Worm (Caenorhabditis elegans) whole organism, L4 larva: Measurements from ENCODE around the gene hira-1.

Experiments used
- F49E8.2 ChIP-seq: sonication (generic microtip); optimal IDR thresholded peaks from 2 replicates; lab custom pipeline; 2016; ENCODE audit warnings: missing compliant biosample characterization, mild to moderate bottlenecking, missing genetic modification characterization, borderline replicate concordance
- R02D3.7 ChIP-seq: fragments of 150-350 bp; sonication (generic microtip); optimal IDR thresholded peaks from 3 replicates; lab custom pipeline; 2014; ENCODE audit warnings: missing biosample characterization, missing genetic modification characterization
- Y105C5A.15 ChIP-seq: fragments of 200-800 bp; sonication (Bioruptor generic); IDR thresholded peaks from 2 replicates; pipeline ENCODE4 v1.3.6; 2022; ENCODE audit warnings: missing genetic modification characterization, missing compliant biosample characterization
- Y48G9A.11 ChIP-seq: fragments of 200-800 bp; sonication (Bioruptor generic); IDR thresholded peaks from 2 replicates; pipeline ENCODE4 v1.3.6; 2022; ENCODE audit warnings: missing genetic modification reagents, missing genetic modification characterization, missing compliant biosample characterization
- ama-1 ChIP-seq: fragments of 150-350 bp; optimal IDR thresholded peaks from 2 replicates; lab custom pipeline; 2014; ENCODE audit warnings: inconsistent platforms, mixed read lengths
- ceh-28 ChIP-seq: fragments of 150-350 bp; optimal IDR thresholded peaks from 2 replicates; lab custom pipeline; 2014; ENCODE audit warnings: missing biosample characterization, missing genetic modification reagents, missing genetic modification characterization
- ceh-82 ChIP-seq: sonication (generic microtip); optimal IDR thresholded peaks from 2 replicates; lab custom pipeline; 2017; ENCODE audit warnings: missing biosample characterization, missing genetic modification characterization
- dmd-9 ChIP-seq: fragments of 200-800 bp; sonication (Bioruptor generic); IDR thresholded peaks from 2 replicates; pipeline ENCODE4 v1.3.6; 2022; ENCODE audit warnings: missing genetic modification reagents, missing genetic modification characterization, missing compliant biosample characterization
- dve-1 ChIP-seq: sonication (generic microtip); optimal IDR thresholded peaks from 2 replicates; lab custom pipeline; 2017; ENCODE audit warnings: antibody characterized with exemption, mild to moderate bottlenecking, missing genetic modification characterization, missing compliant biosample characterization; ENCODE audit not compliant: insufficient read depth
- egl-27 ChIP-seq: sonication (generic microtip); optimal IDR thresholded peaks from 3 replicates; lab custom pipeline; 2017; ENCODE audit warnings: missing biosample characterization, missing genetic modification reagents, missing genetic modification characterization
- egl-43 ChIP-seq: fragments of 200-800 bp; sonication (Bioruptor generic); IDR thresholded peaks from 2 replicates; pipeline ENCODE4 v1.3.6; 2022; ENCODE audit warnings: missing genetic modification reagents, missing genetic modification characterization, missing compliant biosample characterization
- fkh-10 ChIP-seq: fragments of 150-350 bp; optimal IDR thresholded peaks from 2 replicates; lab custom pipeline; 2014; ENCODE audit warnings: missing biosample characterization, missing genetic modification reagents, missing genetic modification characterization
- fos-1 ChIP-seq: fragments of 150-350 bp; optimal IDR thresholded peaks from 2 replicates; lab custom pipeline; 2014; ENCODE audit warnings: missing biosample characterization, missing genetic modification characterization
- hmg-1.1 ChIP-seq: fragments of 200-800 bp; sonication (Bioruptor generic); IDR thresholded peaks from 2 replicates; pipeline ENCODE4 v1.3.6; 2022; ENCODE audit warnings: missing genetic modification reagents, missing genetic modification characterization, missing compliant biosample characterization
- lim-7 ChIP-seq: fragments of 200-800 bp; sonication (Bioruptor generic); IDR thresholded peaks from 2 replicates; pipeline ENCODE4 v1.3.6; 2022; ENCODE audit warnings: missing genetic modification characterization, missing compliant biosample characterization
- lin-1 ChIP-seq: fragments of 200-800 bp; sonication (Bioruptor generic); IDR thresholded peaks from 2 replicates; pipeline ENCODE4 v1.3.6; 2022; ENCODE audit warnings: missing genetic modification reagents, missing genetic modification characterization, missing compliant biosample characterization
- lin-38 ChIP-seq: fragments of 200-800 bp; sonication (Bioruptor generic); IDR thresholded peaks from 2 replicates; pipeline ENCODE4 v1.3.6; 2022; ENCODE audit warnings: missing genetic modification reagents, missing genetic modification characterization, missing compliant biosample characterization
- madf-5 ChIP-seq, 2 experiments: fragments of 200-800 bp; sonication (Bioruptor generic); IDR thresholded peaks; 2 replicates each; pipeline ENCODE4 v1.3.6; 2022; ENCODE audit warnings: missing compliant biosample characterization in 2 of 2, missing genetic modification characterization in 2 of 2
- mes-2 ChIP-seq: sonication (generic microtip); optimal IDR thresholded peaks from 2 replicates; lab custom pipeline; 2016; ENCODE audit warnings: missing genotype, mild to moderate bottlenecking, missing genetic modification characterization, missing compliant biosample characterization; ENCODE audit not compliant: poor library complexity, severe bottlenecking
- mxl-2 ChIP-seq: fragments of 200-800 bp; sonication (Bioruptor generic); conservative IDR thresholded peaks from 2 replicates; pipeline ENCODE4 v1.3.6; 2022; ENCODE audit warnings: missing genetic modification reagents, missing genetic modification characterization, missing compliant biosample characterization
- mxl-3 ChIP-seq: fragments of 200-800 bp; sonication (Bioruptor generic); optimal IDR thresholded peaks from 2 replicates; lab custom pipeline; 2018; ENCODE audit warnings: mild to moderate bottlenecking, missing genetic modification characterization, missing compliant biosample characterization
- nhr-11 ChIP-seq: fragments of 150-350 bp; optimal IDR thresholded peaks from 2 replicates; lab custom pipeline; 2014; ENCODE audit warnings: missing biosample characterization, missing genetic modification characterization
- nhr-25 ChIP-seq: sonication (generic microtip); optimal IDR thresholded peaks from 2 replicates; lab custom pipeline; 2017; ENCODE audit warnings: missing genetic modification characterization, mild to moderate bottlenecking, missing compliant biosample characterization, antibody characterized with exemption, moderate library complexity, borderline replicate concordance; ENCODE audit not compliant: insufficient read depth
- nhr-28 ChIP-seq: fragments of 150-350 bp; optimal IDR thresholded peaks from 2 replicates; lab custom pipeline; 2014; ENCODE audit warnings: missing biosample characterization, missing genetic modification characterization
- nhr-77 ChIP-seq: fragments of 150-350 bp; optimal IDR thresholded peaks from 2 replicates; lab custom pipeline; 2014; ENCODE audit warnings: missing biosample characterization, missing genetic modification characterization
- php-3 ChIP-seq: fragments of 200-800 bp; sonication (Bioruptor generic); IDR thresholded peaks from 2 replicates; pipeline ENCODE4 v1.3.6; 2022; ENCODE audit warnings: missing genetic modification reagents, missing genetic modification characterization, missing compliant biosample characterization
- rbr-2 ChIP-seq: sonication (generic microtip); optimal IDR thresholded peaks from 2 replicates; lab custom pipeline; 2016; ENCODE audit warnings: missing genotype, missing genetic modification characterization, missing compliant biosample characterization
- saeg-2 ChIP-seq: fragments of 200-800 bp; sonication (Bioruptor generic); IDR thresholded peaks from 2 replicates; pipeline ENCODE4 v1.3.6; 2022; ENCODE audit warnings: missing genetic modification reagents, missing genetic modification characterization, missing compliant biosample characterization
- skn-1 ChIP-seq: fragments of 150-350 bp; optimal IDR thresholded peaks from 2 replicates; lab custom pipeline; 2014; ENCODE audit warnings: missing biosample characterization, missing genetic modification characterization
- tra-1 ChIP-seq: fragments of 200-800 bp; sonication (Bioruptor generic); IDR thresholded peaks from 2 replicates; pipeline ENCODE4 v1.3.6; 2022; ENCODE audit warnings: missing genetic modification reagents, missing genetic modification characterization, missing compliant biosample characterization
- unc-39 ChIP-seq: sonication (generic microtip); optimal IDR thresholded peaks from 2 replicates; lab custom pipeline; 2017; ENCODE audit warnings: missing biosample characterization, missing genetic modification characterization
- unc-62 ChIP-seq, 3 experiments: fragments of 150-350 bp in 1 of 3; sonication (generic microtip); optimal IDR thresholded peaks in 2 of 3; peaks in 1 of 3; 1 replicate in 1 of 3; 2 replicates in 2 of 3; lab custom pipeline; 2014 to 2017; ENCODE audit warnings: missing biosample characterization in 3 of 3, missing genetic modification characterization in 3 of 3, missing genetic modification reagents in 3 of 3, missing genotype in 1 of 3
- zag-1 ChIP-seq: fragments of 150-350 bp; optimal IDR thresholded peaks from 2 replicates; lab custom pipeline; 2014; ENCODE audit warnings: missing biosample characterization, missing genetic modification characterization
- zip-2 ChIP-seq: fragments of 150-350 bp; optimal IDR thresholded peaks from 2 replicates; lab custom pipeline; 2014; ENCODE audit warnings: missing biosample characterization, missing genetic modification characterization
- ztf-7 ChIP-seq: fragments of 150-350 bp; optimal IDR thresholded peaks from 2 replicates; lab custom pipeline; 2014; ENCODE audit warnings: missing biosample characterization, missing genetic modification characterization

hira-1 gene

DNA sequence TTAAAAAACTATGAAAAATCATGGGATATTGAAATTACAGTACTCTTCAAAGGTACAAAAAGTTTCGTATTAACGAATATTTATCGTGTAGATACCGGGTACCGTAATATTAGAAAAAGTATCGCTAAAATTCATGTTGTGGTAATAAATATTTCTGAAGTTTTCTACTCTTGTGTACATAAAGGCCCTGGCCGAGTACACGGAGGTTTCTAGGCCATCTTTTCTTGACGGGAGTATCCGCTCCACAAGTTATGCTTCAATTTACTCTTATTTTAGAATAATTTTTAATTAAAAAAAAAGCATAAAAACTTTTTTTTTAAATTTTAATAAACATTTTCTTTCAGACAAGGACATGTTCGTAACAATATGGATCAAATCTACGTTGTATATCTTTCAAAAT, 42.2 kb downstream of the hira-1 start:
- TF ChIP-seq mes-2 (tag; lab: Kevin White, UChicago) (peak; percentile 58), tra-1 (GFP tag; lab: Robert Waterston, UW) (no peak)

DNA sequence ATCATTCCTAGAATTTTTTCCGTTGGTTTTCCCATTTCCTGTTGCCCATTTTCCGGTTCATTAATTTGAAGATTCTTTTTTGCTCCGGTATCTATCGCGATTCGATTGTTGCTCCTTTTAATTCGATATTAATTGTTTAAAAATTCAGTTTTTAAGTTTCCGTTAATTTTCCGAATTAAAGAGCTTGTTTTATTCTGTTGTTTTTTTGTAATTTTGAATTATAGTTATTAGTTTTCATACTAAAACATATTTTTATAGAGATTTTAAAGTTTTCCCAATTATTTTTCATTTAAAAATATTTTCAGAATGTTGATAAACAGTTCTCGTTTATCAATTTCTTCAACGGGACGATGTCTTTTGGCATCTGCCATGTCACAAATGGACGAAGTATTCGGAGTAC, 43.4 kb downstream of the hira-1 start, which contains the start of gene mrps-26:
mrps-26 (plus strand) TSS at position 301 of the 400 bp plus-strand sequence.
- TF ChIP-seq ceh-28 (tag; lab: Kevin White, UChicago) = no peak
- no peak for TF ChIP-seq fkh-10
- TF ChIP-seq F49E8.2 = no peak
- no peak for TF ChIP-seq skn-1
- TF ChIP-seq ceh-82 (tag; lab: Kevin White, UChicago) = no peak
- no peak for TF ChIP-seq fos-1
- TF ChIP-seq ztf-7 (tag; lab: Kevin White, UChicago) = no peak
- no peak for TF ChIP-seq ama-1
- TF ChIP-seq egl-43 (GFP tag; lab: Robert Waterston, UW) = no peak
- TF ChIP-seq php-3 (GFP tag; lab: Robert Waterston, UW) = no peak
- no peak for TF ChIP-seq madf-5 (GFP tag; IDR thresholded peaks at IDR 0.05; lab: Robert Waterston, UW)
- no peak for TF ChIP-seq R02D3.7 (tag; lab: Kevin White, UChicago)
- no peak for TF ChIP-seq hmg-1.1 (GFP tag; lab: Robert Waterston, UW)
- no peak for TF ChIP-seq Y48G9A.11 (GFP tag; lab: Robert Waterston, UW)
- TF ChIP-seq rbr-2 (tag; lab: Kevin White, UChicago) = no peak
- no peak for TF ChIP-seq zip-2 (tag; lab: Kevin White, UChicago)
- TF ChIP-seq Y105C5A.15 (GFP tag; lab: Robert Waterston, UW) = no peak
- TF ChIP-seq nhr-11 (tag; lab: Kevin White, UChicago) = no peak

DNA sequence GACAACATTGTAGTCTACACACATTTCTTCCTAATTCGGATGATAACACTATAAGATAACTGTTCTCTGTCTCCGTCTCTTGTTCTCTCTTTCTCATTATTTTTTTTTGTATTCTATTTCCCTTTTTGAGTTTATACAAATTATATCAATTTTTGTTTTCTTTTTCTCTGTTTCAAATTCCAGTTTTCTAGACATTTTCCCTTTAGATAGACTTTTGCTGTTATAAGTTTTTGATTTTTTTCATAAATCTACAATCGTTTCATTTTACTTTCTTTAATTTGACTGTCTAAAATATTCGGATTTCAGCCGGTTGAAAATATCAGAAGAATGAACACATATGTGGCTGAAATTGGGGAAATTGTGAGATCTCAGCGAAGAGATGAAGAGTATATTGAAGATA, 45.2 kb downstream of the hira-1 start, which contains the start of gene prx-10:
prx-10 (plus strand) TSS at position 301 of the 400 bp plus-strand sequence.
- TF ChIP-seq lin-1 (GFP tag; lab: Robert Waterston, UW) (no peak), nhr-28 (tag; lab: Kevin White, UChicago) (peak; percentile 79), lin-38 (no peak), unc-39 (tag; lab: Kevin White, UChicago) (no peak), egl-43 (GFP tag; lab: Robert Waterston, UW) (no peak), lim-7 (GFP tag; lab: Robert Waterston, UW) (no peak)

DNA sequence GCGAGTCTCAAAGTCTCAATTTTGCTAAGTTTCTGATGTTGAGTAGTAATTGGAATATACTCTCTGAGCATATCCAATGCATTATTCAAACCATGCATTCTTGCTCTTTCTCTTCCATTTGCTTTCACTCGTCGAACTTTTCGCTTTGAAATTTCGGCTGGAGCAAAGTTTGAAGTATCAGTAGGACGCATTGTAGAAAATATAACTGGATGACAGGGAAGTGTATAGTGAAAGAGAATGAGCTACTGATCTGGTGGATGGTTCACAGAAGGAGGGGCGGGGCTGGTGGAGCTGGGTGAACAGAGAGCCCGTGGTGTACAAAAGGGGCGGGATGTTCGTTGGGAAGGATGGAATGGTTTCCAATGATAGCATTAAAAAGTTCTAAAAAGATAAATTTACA, 50.9 kb downstream of the hira-1 start:
- TF ChIP-seq mxl-3 (GFP tag; lab: Kevin White, UChicago) = no peak
- no peak for TF ChIP-seq dve-1 (tag; lab: Kevin White, UChicago)
- no peak for TF ChIP-seq zag-1
- no peak for TF ChIP-seq mxl-2

DNA sequence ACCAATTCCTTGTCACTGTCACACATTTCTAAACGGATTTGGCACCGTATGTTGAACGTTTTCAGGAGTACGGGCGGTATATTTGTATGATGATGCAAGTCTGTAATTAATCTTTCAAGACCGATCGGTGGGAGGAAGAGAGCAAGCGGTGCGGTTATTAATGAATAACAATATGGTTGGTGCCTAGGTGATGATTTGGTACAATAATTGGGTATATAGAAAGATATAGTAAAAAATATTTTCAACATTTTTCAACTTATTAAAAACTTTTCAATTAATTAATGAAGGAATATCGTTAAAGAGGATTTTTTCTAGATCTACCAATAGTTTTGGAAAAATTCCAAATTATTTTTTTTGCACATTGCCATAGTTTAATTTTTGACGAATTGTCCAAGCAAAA, 53.6 kb downstream of the hira-1 start, which contains the start of gene cnd-1:
cnd-1 (minus strand) TSS at position 101 of the 400 bp plus-strand sequence.
- TF ChIP-seq rbr-2 (tag; lab: Kevin White, UChicago) (no peak), dmd-9 (GFP tag; lab: Robert Waterston, UW) (no peak), nhr-77 (no peak), egl-27 (no peak), nhr-25 (tag; lab: Kevin White, UChicago) (no peak), saeg-2 (GFP tag; lab: Robert Waterston, UW) (no peak), unc-62 (GFP tag; optimal IDR thresholded peaks at IDR 0.05 in 1 of 2; lab: Kevin White, UChicago) (peak in 1 of 2 experiments; percentile 58), unc-62 (tag; optimal IDR thresholded peaks at IDR 0.05; lab: Kevin White, UChicago) (no peak)
